Worm (Caenorhabditis elegans) whole organism, midembryonic: Measurements from ENCODE around the gene C29H12.6.

Experiments used
- T22C8.4 ChIP-seq: fragments of 200-800 bp; sonication (Bioruptor generic); IDR thresholded peaks from 2 replicates; pipeline ENCODE4 v1.3.6; 2022; ENCODE audit warnings: missing genetic modification characterization, missing compliant biosample characterization
- cog-1 ChIP-seq: sonication (generic microtip); optimal IDR thresholded peaks from 2 replicates; lab custom pipeline; 2016; ENCODE audit warnings: missing genetic modification characterization, missing compliant biosample characterization
- flt-1 ChIP-seq: fragments of 200-800 bp; sonication (Bioruptor generic); IDR thresholded peaks from 2 replicates; pipeline ENCODE4 v1.3.6; 2022; ENCODE audit warnings: missing genetic modification characterization, missing compliant biosample characterization
- klf-2 ChIP-seq: fragments of 200-800 bp; sonication (Bioruptor generic); conservative IDR thresholded peaks from 2 replicates; pipeline ENCODE4 v1.3.6; 2022; ENCODE audit warnings: missing genetic modification reagents, missing genetic modification characterization, missing compliant biosample characterization
- med-1 ChIP-seq: sonication (generic microtip); optimal IDR thresholded peaks from 2 replicates; lab custom pipeline; 2017; ENCODE audit warnings: missing genetic modification characterization, mild to moderate bottlenecking, missing compliant biosample characterization, antibody characterized with exemption, missing genetic modification reagents; ENCODE audit not compliant: insufficient read depth
- ref-1 ChIP-seq: fragments of 200-800 bp; sonication (Bioruptor generic); conservative IDR thresholded peaks from 2 replicates; pipeline ENCODE4 v1.3.6; 2022; ENCODE audit warnings: missing genetic modification reagents, missing genetic modification characterization, missing compliant biosample characterization
- tab-1 ChIP-seq: fragments of 200-800 bp; sonication (Bioruptor generic); IDR thresholded peaks from 2 replicates; pipeline ENCODE4 v1.3.6; 2022; ENCODE audit warnings: missing genetic modification characterization, missing compliant biosample characterization
- ztf-23 ChIP-seq: fragments of 200-800 bp; sonication (Bioruptor generic); IDR thresholded peaks from 2 replicates; pipeline ENCODE4 v1.3.6; 2022; ENCODE audit warnings: missing genetic modification reagents, missing genetic modification characterization, missing compliant biosample characterization
- ztf-29 ChIP-seq: fragments of 200-800 bp; sonication (Bioruptor generic); IDR thresholded peaks from 2 replicates; pipeline ENCODE4 v1.3.6; 2022; ENCODE audit warnings: missing genetic modification reagents, missing genetic modification characterization, missing compliant biosample characterization

The C29H12.6 gene

ce11 chrII:6138138-6138537, 20.1 kb upstream of the C29H12.6 start:
- TF ChIP-seq ztf-23 (GFP tag; lab: Robert Waterston, UW) (no peak), klf-2 (GFP tag; lab: Robert Waterston, UW) (no peak), T22C8.4 (GFP tag; lab: Robert Waterston, UW) (no peak), flt-1 (GFP tag; lab: Robert Waterston, UW) (no peak), tab-1 (GFP tag; lab: Robert Waterston, UW) (no peak), med-1 (GFP tag; lab: Kevin White, UChicago) (no peak), ref-1 (GFP tag; lab: Robert Waterston, UW) (no peak), cog-1 (tag; lab: Kevin White, UChicago) (no peak), ztf-29 (no peak)

- no peak for TF ChIP-seq cog-1 (tag; lab: Kevin White, UChicago)
- TF ChIP-seq med-1 (GFP tag; lab: Kevin White, UChicago), result no peak
- no peak for TF ChIP-seq ztf-29
- TF ChIP-seq klf-2 (GFP tag; lab: Robert Waterston, UW), result no peak
- TF ChIP-seq ref-1 (GFP tag; lab: Robert Waterston, UW), result no peak
- no peak for TF ChIP-seq tab-1 (GFP tag; lab: Robert Waterston, UW)
- no peak for TF ChIP-seq flt-1 (GFP tag; lab: Robert Waterston, UW)
- no peak for TF ChIP-seq T22C8.4 (GFP tag; lab: Robert Waterston, UW)
- no peak for TF ChIP-seq ztf-23 (GFP tag; lab: Robert Waterston, UW)
Measured at ce11 chrII:6136712-6137111, 18.6 kb upstream of the C29H12.6 start.

ce11 chrII:6135530-6135929, 17.5 kb upstream of the C29H12.6 start:
- TF ChIP-seq ztf-29, result no peak
- TF ChIP-seq cog-1 (tag; lab: Kevin White, UChicago), result no peak
- no peak for TF ChIP-seq ztf-23 (GFP tag; lab: Robert Waterston, UW)
- TF ChIP-seq tab-1 (GFP tag; lab: Robert Waterston, UW), result no peak
- no peak for TF ChIP-seq flt-1 (GFP tag; lab: Robert Waterston, UW)
- no peak for TF ChIP-seq T22C8.4 (GFP tag; lab: Robert Waterston, UW)
- no peak for TF ChIP-seq ref-1 (GFP tag; lab: Robert Waterston, UW)
- no peak for TF ChIP-seq klf-2 (GFP tag; lab: Robert Waterston, UW)
- no peak for TF ChIP-seq med-1 (GFP tag; lab: Kevin White, UChicago)

- no peak for TF ChIP-seq ztf-29
- no peak for TF ChIP-seq tab-1 (GFP tag; lab: Robert Waterston, UW)
- TF ChIP-seq flt-1 (GFP tag; lab: Robert Waterston, UW), result no peak
- TF ChIP-seq ztf-23 (GFP tag; lab: Robert Waterston, UW), result no peak
- no peak for TF ChIP-seq med-1 (GFP tag; lab: Kevin White, UChicago)
- TF ChIP-seq T22C8.4 (GFP tag; lab: Robert Waterston, UW), result no peak
- TF ChIP-seq ref-1 (GFP tag; lab: Robert Waterston, UW), result no peak
- TF ChIP-seq klf-2 (GFP tag; lab: Robert Waterston, UW), result no peak
- no peak for TF ChIP-seq cog-1 (tag; lab: Kevin White, UChicago)
Measured at ce11 chrII:6132595-6132994, 14.5 kb upstream of the C29H12.6 start, which contains the start of gene abts-3. Gene abts-3 (plus strand): TSS chrII:6132895.

ce11 chrII:6125259-6125658, 7.2 kb upstream of the C29H12.6 start, which contains the start of gene rars-2:
Gene rars-2 (plus strand): TSS chrII:6125559.
- TF ChIP-seq klf-2 (GFP tag; lab: Robert Waterston, UW), result no peak
- TF ChIP-seq T22C8.4 (GFP tag; lab: Robert Waterston, UW), result no peak
- TF ChIP-seq tab-1 (GFP tag; lab: Robert Waterston, UW), result no peak
- TF ChIP-seq cog-1 (tag; lab: Kevin White, UChicago), result no peak
- no peak for TF ChIP-seq ztf-29
- TF ChIP-seq ref-1 (GFP tag; lab: Robert Waterston, UW), result no peak
- no peak for TF ChIP-seq ztf-23 (GFP tag; lab: Robert Waterston, UW)
- TF ChIP-seq flt-1 (GFP tag; lab: Robert Waterston, UW), result no peak
- no peak for TF ChIP-seq med-1 (GFP tag; lab: Kevin White, UChicago)

- TF ChIP-seq ztf-23 (GFP tag; lab: Robert Waterston, UW) (no peak), med-1 (GFP tag; lab: Kevin White, UChicago) (no peak), tab-1 (GFP tag; lab: Robert Waterston, UW) (no peak), flt-1 (GFP tag; lab: Robert Waterston, UW) (no peak), klf-2 (GFP tag; lab: Robert Waterston, UW) (no peak), cog-1 (tag; lab: Kevin White, UChicago) (no peak), T22C8.4 (GFP tag; lab: Robert Waterston, UW) (no peak), ztf-29 (no peak), ref-1 (GFP tag; lab: Robert Waterston, UW) (no peak)
Measured at ce11 chrII:6123513-6123912, 5.5 kb upstream of the C29H12.6 start, which contains the start of gene C29H12.2. Gene C29H12.2 (plus strand): TSS chrII:6123809.

ce11 chrII:6122641-6123424, 4.8 kb upstream of the C29H12.6 start:
- TF ChIP-seq ztf-29 (no peak), ztf-23 (GFP tag; lab: Robert Waterston, UW) (no peak), med-1 (GFP tag; lab: Kevin White, UChicago) (no peak), cog-1 (tag; lab: Kevin White, UChicago) (no peak), klf-2 (GFP tag; lab: Robert Waterston, UW) (no peak), flt-1 (GFP tag; lab: Robert Waterston, UW) (no peak), tab-1 (GFP tag; lab: Robert Waterston, UW) (no peak)

- TF ChIP-seq tab-1 (GFP tag; lab: Robert Waterston, UW) (no peak), ztf-29 (no peak), ztf-23 (GFP tag; lab: Robert Waterston, UW) (no peak), klf-2 (GFP tag; lab: Robert Waterston, UW) (no peak), med-1 (GFP tag; lab: Kevin White, UChicago) (no peak), ref-1 (GFP tag; lab: Robert Waterston, UW) (no peak), flt-1 (GFP tag; lab: Robert Waterston, UW) (no peak), T22C8.4 (GFP tag; lab: Robert Waterston, UW) (no peak), cog-1 (tag; lab: Kevin White, UChicago) (no peak)
Measured at ce11 chrII:6120548-6120947, 2.5 kb upstream of the C29H12.6 start.
